Fruit fly (Drosophila melanogaster): ENCODE results near the gene CG17242.

Gene CG17242

DNA sequence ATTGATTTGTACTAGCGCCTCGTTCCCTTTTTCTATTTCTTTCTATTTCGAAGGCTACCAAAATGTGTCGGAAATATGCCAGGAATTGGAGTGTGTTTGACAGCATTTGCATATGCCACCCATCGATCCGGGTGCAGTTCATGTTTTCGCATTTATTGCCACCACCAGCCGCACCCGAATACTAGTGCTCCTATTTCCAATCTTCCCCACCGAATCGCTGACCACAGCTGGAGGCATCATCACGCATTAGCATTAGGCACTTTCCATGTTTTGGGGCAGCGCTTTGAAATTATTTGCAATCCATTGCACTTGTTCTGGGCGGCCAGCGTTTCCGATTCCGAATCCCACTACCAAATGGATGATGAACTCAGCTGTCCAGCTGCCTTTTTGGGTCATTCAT lies 18.9 kb upstream of the CG17242 start, which contains the start of gene CG42658:
CG42658 (minus strand) TSS at position 101 of the 400 bp plus-strand sequence.
- TF ChIP-seq zf30C (GFP tag; optimal IDR thresholded peaks at IDR 0.05) (no peak), al (GFP tag; IDR thresholded peaks at IDR 0.05) (no peak), gt (GFP tag; IDR thresholded peaks at IDR 0.05) (no peak), ATbp (GFP tag; optimal IDR thresholded peaks at IDR 0.05) (no peak), CG5245 (GFP tag; optimal IDR thresholded peaks at IDR 0.05) (no peak), Fer1 (GFP tag; optimal IDR thresholded peaks at IDR 0.05) (no peak), Hmr (GFP tag; optimal IDR thresholded peaks at IDR 0.05) (no peak), CG16815 (GFP tag; optimal IDR thresholded peaks at IDR 0.05) (no peak), wek (GFP tag; optimal IDR thresholded peaks at IDR 0.05) (no peak), NC2α (GFP tag; optimal IDR thresholded peaks at IDR 0.05) (no peak)

DNA sequence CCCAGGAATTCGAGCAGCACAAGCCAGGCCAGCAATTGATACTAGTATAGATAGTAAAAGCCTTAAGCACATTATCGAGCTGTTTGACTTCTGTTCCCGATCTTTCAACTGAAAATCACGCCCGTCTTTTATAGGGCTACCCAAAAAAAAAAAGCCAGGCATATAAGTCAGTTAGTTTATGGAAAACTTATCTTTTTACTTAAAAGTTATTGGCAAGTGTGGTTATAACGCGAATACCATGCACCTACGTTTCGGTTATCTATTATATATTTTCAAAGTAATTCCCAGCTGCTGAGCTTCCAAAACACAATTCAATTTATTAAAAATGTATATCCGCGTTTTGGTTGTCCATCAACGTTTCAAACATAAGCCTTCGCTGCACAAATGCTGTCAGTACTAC lies 17.8 kb upstream of the CG17242 start, which contains the start of gene CG31681:
CG31681 (minus strand) TSS at position 101 of the 400 bp plus-strand sequence.
- TF ChIP-seq wek (GFP tag; optimal IDR thresholded peaks at IDR 0.05) (no peak), slp2 (GFP tag; optimal IDR thresholded peaks at IDR 0.05) (no peak), abd-A (tag; optimal IDR thresholded peaks at IDR 0.05) (no peak), CG3995 (GFP tag; optimal IDR thresholded peaks at IDR 0.05) (no peak), hkb (optimal IDR thresholded peaks at IDR 0.05) (no peak), hkb (GFP tag; IDR thresholded peaks at IDR 0.05) (no peak), chn (GFP tag; optimal IDR thresholded peaks at IDR 0.05) (no peak), ssp (GFP tag; IDR thresholded peaks at IDR 0.05) (no peak), CG10267 (tag; optimal IDR thresholded peaks at IDR 0.05) (no peak), wdn (GFP tag; IDR thresholded peaks at IDR 0.05) (no peak), Gsc (GFP tag; IDR thresholded peaks at IDR 0.05) (no peak), crc (GFP tag; optimal IDR thresholded peaks at IDR 0.05) (no peak), dimm (GFP tag; IDR thresholded peaks at IDR 0.05) (no peak), CG3847 (GFP tag; IDR thresholded peaks at IDR 0.05) (no peak), bbx (GFP tag; IDR thresholded peaks at IDR 0.05; ENCODE audit: partially characterized antibody) (no peak), ab (GFP tag; optimal IDR thresholded peaks at IDR 0.05) (no peak)

DNA sequence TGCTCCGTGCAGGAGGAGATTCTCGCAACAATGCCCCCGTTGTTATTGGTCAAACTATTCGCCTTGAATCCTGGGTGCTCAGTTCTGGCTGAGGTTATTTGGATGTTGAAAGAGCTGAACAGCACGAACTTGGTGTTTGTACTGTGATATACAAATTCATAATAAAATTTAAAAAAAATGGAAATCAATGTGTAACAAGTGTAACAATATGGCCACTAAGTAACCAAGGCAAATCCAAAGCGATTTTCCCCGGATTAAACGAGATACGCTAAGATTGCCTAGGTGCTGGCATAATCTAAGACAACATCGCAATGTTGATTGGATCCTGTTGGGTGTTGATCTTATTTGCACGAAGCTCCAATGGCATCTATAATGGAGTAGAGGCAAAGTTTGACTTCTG lies 15.9 kb upstream of the CG17242 start, which contains the start of gene CG4271:
CG4271 (plus strand) TSS at position 301 of the 400 bp plus-strand sequence.
- TF ChIP-seq CG17359 (tag; optimal IDR thresholded peaks at IDR 0.05) (no peak), CG14710 (tag; optimal IDR thresholded peaks at IDR 0.05) (no peak), lbe (GFP tag; optimal IDR thresholded peaks at IDR 0.05) (no peak), CG8765 (GFP tag; IDR thresholded peaks at IDR 0.05) (no peak), CG31365 (tag; optimal IDR thresholded peaks at IDR 0.05) (no peak), ara (GFP tag; IDR thresholded peaks at IDR 0.05) (no peak), ATbp (GFP tag; optimal IDR thresholded peaks at IDR 0.05) (no peak), CG8281 (tag; optimal IDR thresholded peaks at IDR 0.05) (no peak), CG32532 (GFP tag; IDR thresholded peaks at IDR 0.05) (no peak), mirr (GFP tag; optimal IDR thresholded peaks at IDR 0.05) (no peak), CG4730 (GFP tag; IDR thresholded peaks at IDR 0.05) (no peak), dan (GFP tag; IDR thresholded peaks at IDR 0.05) (no peak), CG7372 (GFP tag; IDR thresholded peaks at IDR 0.05) (no peak), BtbVII (GFP tag; optimal IDR thresholded peaks at IDR 0.05) (no peak), Spps (tag; optimal IDR thresholded peaks at IDR 0.05) (no peak), aop (GFP tag; IDR thresholded peaks at IDR 0.05) (no peak), CG7786 (GFP tag; optimal IDR thresholded peaks at IDR 0.05) (no peak), CG4424 (GFP tag; optimal IDR thresholded peaks at IDR 0.05) (no peak), Ravus (GFP tag; IDR thresholded peaks at IDR 0.05) (no peak), h (optimal IDR thresholded peaks at IDR 0.05) (no peak)

All from whole organism, embryonic.